Worm (Caenorhabditis elegans) whole organism, mixed stage, embryonic: ENCODE data around the gene nhr-79.

ENCODE experiments used
- blmp-1 ChIP-seq: fragments of 150-350 bp; optimal IDR thresholded peaks from 2 replicates; lab custom pipeline; 2014; ENCODE audit warnings: missing biosample characterization, missing genetic modification characterization
- ceh-39 ChIP-seq: fragments of 150-350 bp; optimal IDR thresholded peaks from 2 replicates; lab custom pipeline; 2014; ENCODE audit warnings: missing biosample characterization, missing genetic modification characterization
- ceh-43 ChIP-seq: fragments of 200-800 bp; sonication (Bioruptor generic); optimal IDR thresholded peaks from 2 replicates; lab custom pipeline; 2018; ENCODE audit warnings: mild to moderate bottlenecking, missing genetic modification characterization, moderate library complexity, missing compliant biosample characterization
- ces-1 ChIP-seq: fragments of 150-350 bp; optimal IDR thresholded peaks from 2 replicates; lab custom pipeline; 2014; ENCODE audit warnings: missing biosample characterization, missing genetic modification reagents, missing genetic modification characterization
- elt-1 ChIP-seq: sonication (generic microtip); optimal IDR thresholded peaks from 2 replicates; lab custom pipeline; 2017; ENCODE audit warnings: missing genetic modification characterization, mild to moderate bottlenecking, missing compliant biosample characterization, antibody characterized with exemption, moderate library complexity, borderline replicate concordance; ENCODE audit not compliant: insufficient read depth
- elt-3 ChIP-seq: fragments of 150-350 bp; optimal IDR thresholded peaks from 2 replicates; lab custom pipeline; 2014; ENCODE audit warnings: missing biosample characterization, missing genetic modification characterization
- flh-1 ChIP-seq: fragments of 200-800 bp; sonication (Bioruptor generic); optimal IDR thresholded peaks from 2 replicates; lab custom pipeline; 2018; ENCODE audit warnings: mild to moderate bottlenecking, missing genetic modification characterization, moderate library complexity, missing compliant biosample characterization
- lin-13 ChIP-seq: fragments of 150-350 bp; optimal IDR thresholded peaks from 2 replicates; lab custom pipeline; 2014; ENCODE audit warnings: missing biosample characterization, missing genetic modification characterization
- nhr-28 ChIP-seq: fragments of 150-350 bp; optimal IDR thresholded peaks from 2 replicates; lab custom pipeline; 2014; ENCODE audit warnings: missing biosample characterization, missing genetic modification characterization
- sptf-1 ChIP-seq: sonication (generic microtip); optimal IDR thresholded peaks from 2 replicates; lab custom pipeline; 2017; ENCODE audit warnings: mild to moderate bottlenecking, missing genetic modification characterization, moderate library complexity, missing compliant biosample characterization
- unc-62 ChIP-seq: fragments of 150-350 bp; optimal IDR thresholded peaks from 2 replicates; lab custom pipeline; 2014; ENCODE audit warnings: missing biosample characterization, missing genetic modification reagents, missing genetic modification characterization

- TF ChIP-seq ceh-39 (tag; lab: Kevin White, UChicago) = no peak
- TF ChIP-seq flh-1 (GFP tag; lab: Kevin White, UChicago) = no peak
- TF ChIP-seq elt-1 (tag; lab: Kevin White, UChicago) = no peak
- TF ChIP-seq ceh-43 (GFP tag; lab: Kevin White, UChicago) = no peak
- TF ChIP-seq ces-1 (GFP tag; lab: Kevin White, UChicago) = no peak
- no peak for TF ChIP-seq unc-62 (GFP tag; lab: Kevin White, UChicago)
- TF ChIP-seq lin-13 = no peak
- TF ChIP-seq nhr-28 (tag; lab: Kevin White, UChicago) = no peak
- no peak for TF ChIP-seq sptf-1
- no peak for TF ChIP-seq blmp-1 (tag; lab: Kevin White, UChicago)
- no peak for TF ChIP-seq elt-3 (tag; lab: Kevin White, UChicago)
Observed at ce11 chrV:19259403-19259802, 47.7 kb upstream of the nhr-79 start.
